Fruit fly (Drosophila melanogaster) whole organism: ENCODE data around the gene Cmpk.

ENCODE experiments used
- CG8478 ChIP-seq: fragments of >200 bp; optimal IDR thresholded peaks from 2 replicates; lab custom pipeline; 2018; ENCODE audit warnings: inconsistent platforms
- Dll ChIP-seq: fragments of >200 bp; optimal IDR thresholded peaks from 2 replicates; lab custom pipeline; 2017
- EcR ChIP-seq, 2 experiments: fragments of >200 bp; optimal IDR thresholded peaks; 2 replicates each; lab custom pipeline; 2017; ENCODE audit warnings: missing biosample characterization in 2 of 2, missing genetic modification characterization in 2 of 2, missing genetic modification reagents in 2 of 2
- pan ChIP-seq: fragments of >200 bp; optimal IDR thresholded peaks from 2 replicates; lab custom pipeline; 2017
- psq ChIP-seq: fragments of >200 bp; optimal IDR thresholded peaks from 2 replicates; lab custom pipeline; 2017

DNA sequence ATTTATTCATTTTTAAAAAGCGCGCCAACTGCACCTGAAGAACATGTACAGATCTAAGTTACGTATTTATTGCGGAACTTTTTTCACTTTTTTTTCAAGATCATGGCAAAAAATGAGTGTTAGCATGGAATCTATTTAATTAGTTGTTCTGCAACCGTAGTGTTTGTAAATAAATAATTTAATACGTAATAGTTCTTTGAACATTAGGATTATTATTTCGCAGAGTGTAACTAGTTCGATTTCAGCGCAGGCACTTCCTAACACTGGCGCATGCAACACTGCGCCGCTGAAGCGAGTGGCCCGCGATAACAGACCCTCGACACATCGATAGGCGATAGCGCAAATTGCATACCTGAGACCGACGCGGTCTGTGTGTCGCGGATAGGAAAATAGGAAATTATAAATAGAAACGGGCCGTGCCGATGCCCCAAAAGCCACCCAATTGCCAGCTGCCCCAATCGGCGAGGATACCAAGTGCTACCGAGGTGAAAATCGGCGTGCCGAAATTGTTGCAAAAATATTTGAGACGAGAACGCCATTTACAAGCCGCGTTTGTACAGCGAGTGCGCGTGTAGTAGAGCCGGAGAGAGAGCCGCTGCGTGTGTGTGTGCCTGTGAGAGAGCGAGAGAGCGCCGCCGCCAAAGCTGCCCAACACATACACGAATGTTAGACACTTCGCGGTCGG lies 13.7 kb downstream of the Cmpk start, which contains the start of gene gro:
- TF ChIP-seq pan (lab: Kevin White, UChicago) (no peak), CG8478 (lab: Kevin White, UChicago) (no peak), psq (lab: Kevin White, UChicago) (no peak), EcR (GFP tag; optimal IDR thresholded peaks at IDR 0.05; lab: Kevin White, UChicago) (no peak), Dll (lab: Kevin White, UChicago) (peak; percentile 78)
